Worm (Caenorhabditis elegans) whole organism, L1 larva: ENCODE data around the gene srd-38.

Source experiments
- aha-1 ChIP-seq: fragments of 150-350 bp; optimal IDR thresholded peaks from 2 replicates; lab custom pipeline; 2014; ENCODE audit warnings: missing biosample characterization, missing genetic modification characterization
- ama-1 ChIP-seq: fragments of 150-350 bp; optimal IDR thresholded peaks from 2 replicates; lab custom pipeline; 2014
- ces-1 ChIP-seq: fragments of 150-350 bp; optimal IDR thresholded peaks from 2 replicates; lab custom pipeline; 2014; ENCODE audit warnings: missing biosample characterization, missing genetic modification reagents, missing genetic modification characterization
- dpl-1 ChIP-seq, 3 experiments: fragments of 150-350 bp in 2 of 3; sonication (generic microtip) in 1 of 3; optimal IDR thresholded peaks; 2 replicates each; lab custom pipeline; 2014 to 2017; ENCODE audit warnings: missing biosample characterization in 3 of 3, missing genetic modification characterization in 3 of 3, missing genetic modification reagents in 3 of 3
- irx-1 ChIP-seq: sonication (generic microtip); optimal IDR thresholded peaks from 2 replicates; lab custom pipeline; 2016; ENCODE audit warnings: missing genetic modification characterization, missing compliant biosample characterization
- nhr-12 ChIP-seq: sonication (generic microtip); optimal IDR thresholded peaks from 2 replicates; lab custom pipeline; 2017; ENCODE audit warnings: missing biosample characterization, missing genetic modification characterization
- pag-3 ChIP-seq: sonication (generic microtip); optimal IDR thresholded peaks from 2 replicates; lab custom pipeline; 2017; ENCODE audit warnings: missing genetic modification characterization, mild to moderate bottlenecking, missing compliant biosample characterization, antibody characterized with exemption, borderline replicate concordance; ENCODE audit not compliant: insufficient read depth
- rnt-1 ChIP-seq: sonication (generic microtip); optimal IDR thresholded peaks from 2 replicates; lab custom pipeline; 2016; ENCODE audit warnings: mild to moderate bottlenecking, missing genetic modification characterization, moderate library complexity, missing compliant biosample characterization
- skn-1 ChIP-seq: fragments of 150-350 bp; optimal IDR thresholded peaks from 2 replicates; lab custom pipeline; 2014; ENCODE audit warnings: missing biosample characterization, missing genetic modification characterization
- sptf-1 ChIP-seq: fragments of 150-350 bp; optimal IDR thresholded peaks from 2 replicates; lab custom pipeline; 2014; ENCODE audit warnings: missing biosample characterization, missing genetic modification characterization
- tbx-2 ChIP-seq: sonication (generic microtip); optimal IDR thresholded peaks from 2 replicates; lab custom pipeline; 2016; ENCODE audit warnings: missing genetic modification characterization, missing compliant biosample characterization
- ztf-11 ChIP-seq, 2 experiments: sonication (generic microtip); optimal IDR thresholded peaks; 2 replicates each; lab custom pipeline; 2016 to 2017; ENCODE audit warnings: missing genetic modification characterization in 2 of 2, missing biosample characterization in 1 of 2, missing compliant biosample characterization in 1 of 2

DNA sequence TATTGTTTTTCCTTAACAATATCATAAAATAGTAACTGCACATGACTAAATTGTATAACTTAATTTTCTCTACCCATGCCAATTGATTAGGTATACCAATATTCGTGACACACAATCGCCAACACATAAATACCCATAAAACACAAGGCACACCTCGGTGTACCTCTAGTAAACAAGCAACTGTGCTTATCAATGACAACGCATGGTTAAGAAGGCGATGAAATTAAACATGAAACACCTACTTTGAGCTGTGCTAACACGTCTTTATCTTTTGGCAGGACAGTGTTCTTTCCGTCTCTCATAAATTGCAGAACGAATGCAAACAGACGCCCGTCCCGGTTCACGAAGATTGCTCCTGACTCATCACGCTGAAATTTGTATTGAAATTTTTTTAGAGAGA, 19.2 kb downstream of the srd-38 start:
- TF ChIP-seq rnt-1 (no peak), pag-3 (tag; lab: Kevin White, UChicago) (no peak), ztf-11 (tag; optimal IDR thresholded peaks at IDR 0.05; lab: Kevin White, UChicago) (no peak), irx-1 (tag; lab: Kevin White, UChicago) (no peak), tbx-2 (tag; lab: Kevin White, UChicago) (no peak), ces-1 (GFP tag; lab: Kevin White, UChicago) (no peak), nhr-12 (tag; lab: Kevin White, UChicago) (no peak), dpl-1 (GFP tag; optimal IDR thresholded peaks at IDR 0.05; lab: Kevin White, UChicago) (no peak), aha-1 (no peak), skn-1 (tag; lab: Kevin White, UChicago) (no peak), sptf-1 (tag; lab: Kevin White, UChicago) (no peak), ama-1 (lab: Kevin White, UChicago) (no peak)
